Worm (Caenorhabditis elegans): ENCODE results near the gene copz-1.

Gene copz-1

ce11 chrII:10840067-10840466 lies 32.6 kb upstream of the copz-1 start (continued):
- TF ChIP-seq fkh-3 (tag; optimal IDR thresholded peaks at IDR 0.05) = peak; percentile 75
- TF ChIP-seq Y67H2A.10 (GFP tag; conservative IDR thresholded peaks at IDR 0.05) = 0 out of 2 replicates have a peak, but pooled peaks have one; percentile 18
- TF ChIP-seq dpl-1 (GFP tag; optimal IDR thresholded peaks at IDR 0.05) = no peak
- no peak for TF ChIP-seq sdz-38 (tag; optimal IDR thresholded peaks at IDR 0.05)
- peak; percentile 74; the same call in 1 of the 2 replicates for TF ChIP-seq cebp-2 (GFP tag; IDR thresholded peaks at IDR 0.05)
- 0 out of 2 replicates have a peak, but pooled peaks have one; percentile 36 for TF ChIP-seq C06A6.2 (GFP tag; conservative IDR thresholded peaks at IDR 0.05)
- TF ChIP-seq snpc-1.3 (tag; optimal IDR thresholded peaks at IDR 0.05; ENCODE audit: insufficient read depth) = peak; percentile 86
- TF ChIP-seq ztf-18 (tag; optimal IDR thresholded peaks at IDR 0.05) = peak; percentile 79
- TF ChIP-seq F55B11.4 (tag; optimal IDR thresholded peaks at IDR 0.05; ENCODE audit: borderline replicate concordance, insufficient read depth) = no peak
- TF ChIP-seq die-1 (tag; optimal IDR thresholded peaks at IDR 0.05) = peak; percentile 94
- peak; percentile 57 for TF ChIP-seq T26A5.8 (tag; optimal IDR thresholded peaks at IDR 0.05)
- peak; percentile 65; the same call in 1 of the 2 replicates for TF ChIP-seq rcor-1 (GFP tag; IDR thresholded peaks at IDR 0.05)
- TF ChIP-seq madf-3 (GFP tag; IDR thresholded peaks at IDR 0.05) = peak; percentile 60; the same call in 1 of the 2 replicates
- peak; percentile 48 for TF ChIP-seq B0035.1 (tag; optimal IDR thresholded peaks at IDR 0.05)
- TF ChIP-seq lsl-1 (GFP tag; optimal IDR thresholded peaks at IDR 0.05) = peak; percentile 67
- peak; percentile 34; the same call in 1 of the 2 replicates for TF ChIP-seq attf-6 (GFP tag; IDR thresholded peaks at IDR 0.05)
- peak; percentile 92 for TF ChIP-seq ceh-27 (GFP tag; optimal IDR thresholded peaks at IDR 0.05)
- TF ChIP-seq nfya-2 (GFP tag; IDR thresholded peaks at IDR 0.05) = no peak
- peak; percentile 84 for TF ChIP-seq chd-7 (tag; optimal IDR thresholded peaks at IDR 0.05)
- no peak for TF ChIP-seq egrh-3 (GFP tag; IDR thresholded peaks at IDR 0.05)
- TF ChIP-seq nhr-80 (tag; optimal IDR thresholded peaks at IDR 0.05) = peak; percentile 47
- TF ChIP-seq K11D2.4 (GFP tag; IDR thresholded peaks at IDR 0.05) = peak; percentile 64; the same call in 1 of the 2 replicates
- no peak for TF ChIP-seq ceh-91 (GFP tag; IDR thresholded peaks at IDR 0.05)
- peak; percentile 61; the same call in 1 of the 2 replicates for TF ChIP-seq aptf-3 (GFP tag; IDR thresholded peaks at IDR 0.05)
- no peak for TF ChIP-seq F10E7.11 (tag; optimal IDR thresholded peaks at IDR 0.05)
- peak; percentile 76 for TF ChIP-seq hmg-1.2 (GFP tag; IDR thresholded peaks at IDR 0.05)
- peak; percentile 94 for TF ChIP-seq B0261.1 (tag; optimal IDR thresholded peaks at IDR 0.05)
- peak; percentile 76 to 94 for TF ChIP-seq rec-8 (tag; optimal IDR thresholded peaks at IDR 0.05)
- no peak for TF ChIP-seq ama-1 (optimal IDR thresholded peaks at IDR 0.05)
- TF ChIP-seq ama-1 (GFP tag; optimal IDR thresholded peaks at IDR 0.05) = peak; percentile 62 to 67
- peak; percentile 82 for TF ChIP-seq attf-5 (GFP tag; optimal IDR thresholded peaks at IDR 0.05)
- TF ChIP-seq sea-2 (GFP tag; IDR thresholded peaks at IDR 0.05) = no peak
- 0 out of 2 replicates have a peak, but pooled peaks have one; percentile 29 for TF ChIP-seq Y79H2A.3 (GFP tag; conservative IDR thresholded peaks at IDR 0.05)
- TF ChIP-seq F49E8.2 (tag; optimal IDR thresholded peaks at IDR 0.05; ENCODE audit: insufficient read depth) = peak; percentile 34
- peak; percentile 71; the same call in 1 of the 2 replicates for TF ChIP-seq nhr-120 (GFP tag; IDR thresholded peaks at IDR 0.05)
- 0 out of 2 replicates have a peak, but pooled peaks have one; percentile 19 for TF ChIP-seq B0019.2 (GFP tag; conservative IDR thresholded peaks at IDR 0.05)
- TF ChIP-seq cebp-1 (GFP tag; IDR thresholded peaks at IDR 0.05) = peak; percentile 37; the same call in 1 of the 2 replicates
- peak; percentile 76 for TF ChIP-seq cebp-1 (tag; optimal IDR thresholded peaks at IDR 0.05)
- peak; percentile 43 for TF ChIP-seq D2030.7 (GFP tag; IDR thresholded peaks at IDR 0.05)
- TF ChIP-seq C17E4.6 (GFP tag; IDR thresholded peaks at IDR 0.05) = peak; percentile 76
- TF ChIP-seq F39B2.1 (GFP tag; IDR thresholded peaks at IDR 0.05) = no peak
- TF ChIP-seq pbrm-1 (GFP tag; IDR thresholded peaks at IDR 0.05) = peak; percentile 49; the same call in 1 of the 2 replicates
- 0 out of 2 replicates have a peak, but pooled peaks have one; percentile 36 for TF ChIP-seq bed-2 (GFP tag; IDR thresholded peaks at IDR 0.05)
- peak; percentile 63 for TF ChIP-seq F33H1.4 (GFP tag; IDR thresholded peaks at IDR 0.05)
- TF ChIP-seq nfya-1 (tag; optimal IDR thresholded peaks at IDR 0.05; ENCODE audit: borderline replicate concordance, insufficient read depth) = no peak
- no peak for TF ChIP-seq nhr-27 (tag; optimal IDR thresholded peaks at IDR 0.05)
- TF ChIP-seq hmg-20 (GFP tag; IDR thresholded peaks at IDR 0.05) = peak; percentile 70; the same call in 1 of the 2 replicates
- peak; percentile 64 for TF ChIP-seq madf-6 (GFP tag; IDR thresholded peaks at IDR 0.05)
